Fruit fly (Drosophila melanogaster): ENCODE measurements around the gene CG33189.

Gene CG33189

DNA sequence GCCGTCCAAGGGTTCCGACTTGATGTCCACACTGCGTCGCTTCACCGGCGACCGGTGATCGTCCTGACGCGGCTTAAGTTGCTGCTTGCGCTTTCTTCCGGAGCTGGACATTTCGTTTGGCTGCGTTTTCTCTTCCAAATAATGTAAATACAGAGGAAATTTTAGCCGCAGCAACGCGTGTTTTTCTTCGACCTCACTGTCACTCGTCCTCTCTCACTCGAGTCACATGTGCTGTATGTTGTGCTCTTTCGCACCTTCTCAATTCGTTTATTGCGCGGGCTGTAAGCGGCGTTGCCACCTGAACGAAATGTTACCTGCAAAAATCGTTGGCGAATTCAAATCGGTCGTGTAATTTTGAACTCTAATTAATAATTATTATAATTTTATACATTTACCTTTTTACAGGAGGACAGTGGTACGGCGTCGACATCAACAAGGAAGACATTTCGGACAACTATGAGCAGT lies 24.8 kb upstream of the CG33189 start, which contains the start of gene CG9839 (continued):
- TF ChIP-seq Elba2 (GFP tag; optimal IDR thresholded peaks at IDR 0.05) (no peak), CG34224 (GFP tag; IDR thresholded peaks at IDR 0.05; ENCODE audit: partially characterized antibody) (no peak), jing (GFP tag; optimal IDR thresholded peaks at IDR 0.05) (no peak), dysf (GFP tag; IDR thresholded peaks at IDR 0.05) (no peak), Hey (tag; optimal IDR thresholded peaks at IDR 0.05) (no peak), PHDP (tag; optimal IDR thresholded peaks at IDR 0.05) (no peak), CG17912 (GFP tag; optimal IDR thresholded peaks at IDR 0.05) (peak; percentile 1), az2 (GFP tag; optimal IDR thresholded peaks at IDR 0.05) (no peak), CG10979 (tag; optimal IDR thresholded peaks at IDR 0.05) (no peak), Nf-YB (GFP tag; optimal IDR thresholded peaks at IDR 0.05) (no peak), Dbx (GFP tag; IDR thresholded peaks at IDR 0.05) (no peak), CG9817 (tag; optimal IDR thresholded peaks at IDR 0.05) (no peak), pzg (GFP tag; optimal IDR thresholded peaks at IDR 0.05) (peak; percentile 45), CG18599 (GFP tag; optimal IDR thresholded peaks at IDR 0.05) (no peak), pb (GFP tag; optimal IDR thresholded peaks at IDR 0.05) (no peak), HLH3B (GFP tag; IDR thresholded peaks at IDR 0.05) (no peak), CG8290 (GFP tag; optimal IDR thresholded peaks at IDR 0.05) (peak; percentile 19), CG8290 (tag; optimal IDR thresholded peaks at IDR 0.05) (peak in 1 of 2 experiments; percentile 48), CG12155 (GFP tag; optimal IDR thresholded peaks at IDR 0.05) (no peak), Tbp (GFP tag; optimal IDR thresholded peaks at IDR 0.05) (no peak), CG8089 (GFP tag; optimal IDR thresholded peaks at IDR 0.05) (no peak), CG10654 (GFP tag; optimal IDR thresholded peaks at IDR 0.05) (no peak), CG17186 (GFP tag; optimal IDR thresholded peaks at IDR 0.05) (peak; percentile 98), eve (GFP tag; optimal IDR thresholded peaks at IDR 0.05) (no peak), shn (GFP tag; optimal IDR thresholded peaks at IDR 0.05) (no peak), Taf1 (GFP tag; IDR thresholded peaks at IDR 0.05) (no peak), CG8359 (GFP tag; optimal IDR thresholded peaks at IDR 0.05; ENCODE audit: borderline replicate concordance) (no peak), so (GFP tag; IDR thresholded peaks at IDR 0.05) (no peak), odd (GFP tag; optimal IDR thresholded peaks at IDR 0.05) (no peak), Ets65A (GFP tag) (no peak), fd102C (GFP tag; optimal IDR thresholded peaks at IDR 0.05) (no peak), HLH4C (GFP tag; IDR thresholded peaks at IDR 0.05; ENCODE audit: partially characterized antibody) (no peak), CG1024 (GFP tag; IDR thresholded peaks at IDR 0.05) (no peak), CG4424 (GFP tag; optimal IDR thresholded peaks at IDR 0.05) (no peak), cg (GFP tag; optimal IDR thresholded peaks at IDR 0.05) (no peak), CG15269 (tag; optimal IDR thresholded peaks at IDR 0.05) (no peak), CG7839 (tag; optimal IDR thresholded peaks at IDR 0.05) (no peak), CG3847 (GFP tag; IDR thresholded peaks at IDR 0.05) (peak; percentile 73), ab (GFP tag; optimal IDR thresholded peaks at IDR 0.05) (no peak), en (GFP tag; optimal IDR thresholded peaks at IDR 0.05) (no peak), Drgx (GFP tag; IDR thresholded peaks at IDR 0.05) (0 out of 2 replicates have a peak, but pooled peaks have one; percentile 6), cas (GFP tag; IDR thresholded peaks at IDR 0.05) (no peak), CG7271 (tag; optimal IDR thresholded peaks at IDR 0.05) (no peak), Aef1 (GFP tag; IDR thresholded peaks at IDR 0.05) (no peak), nau (GFP tag; optimal IDR thresholded peaks at IDR 0.05) (no peak), CG2889 (GFP tag; IDR thresholded peaks at IDR 0.05) (no peak), CG12219 (GFP tag; optimal IDR thresholded peaks at IDR 0.05) (no peak), sug (tag; optimal IDR thresholded peaks at IDR 0.05) (no peak), CG12942 (GFP tag; optimal IDR thresholded peaks at IDR 0.05) (no peak), CG43689 (GFP tag; IDR thresholded peaks at IDR 0.05) (no peak), CG6765 (GFP tag; optimal IDR thresholded peaks at IDR 0.05) (no peak), CG17361 (GFP tag; IDR thresholded peaks at IDR 0.05) (no peak)

Data from whole organism, embryonic.